Worm (Caenorhabditis elegans) whole organism, late embryonic: Measurements from ENCODE around the gene nas-22.

ENCODE experiments used
- C08G9.2 ChIP-seq: sonication (generic microtip); optimal IDR thresholded peaks from 2 replicates; lab custom pipeline; 2016; ENCODE audit warnings: mild to moderate bottlenecking, missing genetic modification characterization, moderate library complexity, missing compliant biosample characterization
- F13H6.1 ChIP-seq: sonication (generic microtip); optimal IDR thresholded peaks from 2 replicates; lab custom pipeline; 2016; ENCODE audit warnings: missing genetic modification characterization, missing compliant biosample characterization
- ceh-14 ChIP-seq: sonication (generic microtip); optimal IDR thresholded peaks from 2 replicates; lab custom pipeline; 2016; ENCODE audit warnings: missing genotype, missing genetic modification characterization, missing compliant biosample characterization
- ceh-18 ChIP-seq: sonication (generic microtip); optimal IDR thresholded peaks from 2 replicates; lab custom pipeline; 2016; ENCODE audit warnings: missing genetic modification characterization, missing compliant biosample characterization
- ceh-19 ChIP-seq: fragments of 200-800 bp; sonication (Bioruptor generic); optimal IDR thresholded peaks from 2 replicates; lab custom pipeline; 2018; ENCODE audit warnings: mild to moderate bottlenecking, missing genetic modification characterization, missing compliant biosample characterization
- ceh-2 ChIP-seq: sonication (generic microtip); optimal IDR thresholded peaks from 2 replicates; lab custom pipeline; 2016; ENCODE audit warnings: missing genotype, missing genetic modification characterization, missing compliant biosample characterization
- ceh-30 ChIP-seq: fragments of 150-350 bp; optimal IDR thresholded peaks from 2 replicates; lab custom pipeline; 2014; ENCODE audit warnings: missing biosample characterization, missing genetic modification characterization
- ceh-31 ChIP-seq: sonication (generic microtip); optimal IDR thresholded peaks from 2 replicates; lab custom pipeline; 2016; ENCODE audit warnings: missing genetic modification characterization, missing compliant biosample characterization
- ceh-34 ChIP-seq: sonication (generic microtip); optimal IDR thresholded peaks from 2 replicates; lab custom pipeline; 2016; ENCODE audit warnings: mild to moderate bottlenecking, missing genetic modification characterization, missing compliant biosample characterization
- ceh-48 ChIP-seq: sonication (generic microtip); optimal IDR thresholded peaks from 2 replicates; lab custom pipeline; 2016; ENCODE audit warnings: missing genetic modification characterization, inconsistent platforms, missing compliant biosample characterization
- ceh-6 ChIP-seq: fragments of 200-800 bp; sonication (Bioruptor generic); optimal IDR thresholded peaks from 2 replicates; lab custom pipeline; 2018; ENCODE audit warnings: mild to moderate bottlenecking, missing genetic modification characterization, missing compliant biosample characterization
- dmd-4 ChIP-seq: sonication (generic microtip); optimal IDR thresholded peaks from 2 replicates; lab custom pipeline; 2016; ENCODE audit warnings: borderline replicate concordance, missing genetic modification characterization, missing compliant biosample characterization
- elt-2 ChIP-seq: sonication (generic microtip); optimal IDR thresholded peaks from 2 replicates; lab custom pipeline; 2016; ENCODE audit warnings: missing genetic modification reagents, missing genetic modification characterization, missing compliant biosample characterization
- ets-4 ChIP-seq: sonication (generic microtip); optimal IDR thresholded peaks from 2 replicates; lab custom pipeline; 2016; ENCODE audit warnings: missing genetic modification characterization, missing compliant biosample characterization
- fax-1 ChIP-seq: sonication (generic microtip); optimal IDR thresholded peaks from 2 replicates; lab custom pipeline; 2016; ENCODE audit warnings: missing genotype, missing genetic modification characterization, missing compliant biosample characterization
- gmeb-2 ChIP-seq: sonication (generic microtip); optimal IDR thresholded peaks from 2 replicates; lab custom pipeline; 2016; ENCODE audit warnings: missing genetic modification characterization, inconsistent platforms, missing compliant biosample characterization
- hlh-6 ChIP-seq: sonication (generic microtip); optimal IDR thresholded peaks from 2 replicates; lab custom pipeline; 2016; ENCODE audit warnings: missing genotype, missing genetic modification characterization, missing compliant biosample characterization
- hlh-8 ChIP-seq: sonication (generic microtip); optimal IDR thresholded peaks from 2 replicates; lab custom pipeline; 2016; ENCODE audit warnings: missing genotype, missing genetic modification characterization, missing compliant biosample characterization
- lim-6 ChIP-seq: sonication (generic microtip); optimal IDR thresholded peaks from 2 replicates; lab custom pipeline; 2016; ENCODE audit warnings: missing genetic modification characterization, missing compliant biosample characterization
- nfya-1 ChIP-seq: sonication (generic microtip); optimal IDR thresholded peaks from 2 replicates; lab custom pipeline; 2017; ENCODE audit warnings: missing genetic modification characterization, mild to moderate bottlenecking, missing compliant biosample characterization, antibody characterized with exemption, moderate library complexity
- pax-1 ChIP-seq: fragments of 150-350 bp; optimal IDR thresholded peaks from 2 replicates; lab custom pipeline; 2014; ENCODE audit warnings: missing biosample characterization, missing genetic modification characterization
- ref-2 ChIP-seq: sonication (generic microtip); optimal IDR thresholded peaks from 2 replicates; lab custom pipeline; 2016; ENCODE audit warnings: missing genetic modification characterization, missing compliant biosample characterization
- rnt-1 ChIP-seq: sonication (generic microtip); optimal IDR thresholded peaks from 2 replicates; lab custom pipeline; 2016; ENCODE audit warnings: missing genetic modification characterization, missing compliant biosample characterization
- sdc-2 ChIP-seq: sonication (generic microtip); optimal IDR thresholded peaks from 2 replicates; lab custom pipeline; 2016; ENCODE audit warnings: missing genotype, missing genetic modification characterization, missing compliant biosample characterization
- syd-9 ChIP-seq: sonication (generic microtip); optimal IDR thresholded peaks from 2 replicates; lab custom pipeline; 2016; ENCODE audit warnings: mild to moderate bottlenecking, missing genetic modification characterization, moderate library complexity, missing compliant biosample characterization
- tbx-2 ChIP-seq: sonication (generic microtip); optimal IDR thresholded peaks from 2 replicates; lab custom pipeline; 2016; ENCODE audit warnings: missing genetic modification characterization, missing compliant biosample characterization
- tbx-7 ChIP-seq: sonication (generic microtip); optimal IDR thresholded peaks from 2 replicates; lab custom pipeline; 2016; ENCODE audit warnings: missing genotype, missing genetic modification characterization, missing compliant biosample characterization
- ttx-3 ChIP-seq: sonication (generic microtip); optimal IDR thresholded peaks from 2 replicates; lab custom pipeline; 2016; ENCODE audit warnings: missing genetic modification reagents, missing genetic modification characterization, missing compliant biosample characterization
- unc-42 ChIP-seq: sonication (generic microtip); optimal IDR thresholded peaks from 2 replicates; lab custom pipeline; 2016; ENCODE audit warnings: missing genotype, missing genetic modification characterization, missing compliant biosample characterization
- zip-5 ChIP-seq: sonication (generic microtip); optimal IDR thresholded peaks from 2 replicates; lab custom pipeline; 2016; ENCODE audit warnings: missing genetic modification characterization, missing compliant biosample characterization
- ztf-16 ChIP-seq: sonication (generic microtip); optimal IDR thresholded peaks from 2 replicates; lab custom pipeline; 2017; ENCODE audit warnings: missing genetic modification characterization, missing compliant biosample characterization

Gene nas-22

ce11 chrV:11503081-11503751 is 28.7 kb downstream of the nas-22 start, which contains the start of gene C55A6.12:
Gene C55A6.12, minus strand, starts transcription at chrV:11503131.
- TF ChIP-seq nfya-1 (tag; lab: Kevin White, UChicago) (peak; percentile 91), tbx-2 (tag; lab: Kevin White, UChicago) (no peak)

- TF ChIP-seq hlh-8 (peak; percentile 32), zip-5 (peak; percentile 43), F13H6.1 (tag; lab: Kevin White, UChicago) (peak; percentile 70), ttx-3 (tag; lab: Kevin White, UChicago) (peak; percentile 17), dmd-4 (tag; lab: Kevin White, UChicago) (peak; percentile 15), ceh-18 (peak; percentile 35), ceh-34 (tag; lab: Kevin White, UChicago) (peak; percentile 53), ceh-31 (tag; lab: Kevin White, UChicago) (peak; percentile 96), ceh-14 (tag; lab: Kevin White, UChicago) (peak; percentile 92), ref-2 (tag; lab: Kevin White, UChicago) (peak; percentile 88), ceh-6 (GFP tag; lab: Kevin White, UChicago) (peak; percentile 14), elt-2 (peak; percentile 36), ceh-48 (tag; lab: Kevin White, UChicago) (peak; percentile 10), hlh-6 (tag; lab: Kevin White, UChicago) (peak; percentile 15), tbx-7 (tag; lab: Kevin White, UChicago) (peak; percentile 62), unc-42 (tag; lab: Kevin White, UChicago) (peak; percentile 83), lim-6 (tag; lab: Kevin White, UChicago) (peak; percentile 82), syd-9 (peak; percentile 36), ceh-2 (tag; lab: Kevin White, UChicago) (peak; percentile 80), ztf-16 (tag; lab: Kevin White, UChicago) (peak; percentile 11), fax-1 (tag; lab: Kevin White, UChicago) (peak; percentile 50), tbx-2 (tag; lab: Kevin White, UChicago) (peak; percentile 93), ets-4 (tag; lab: Kevin White, UChicago) (peak; percentile 65), rnt-1 (tag; lab: Kevin White, UChicago) (peak; percentile 71), sdc-2 (tag; lab: Kevin White, UChicago) (peak; percentile 30), C08G9.2 (tag; lab: Kevin White, UChicago) (peak; percentile 75), nfya-1 (tag; lab: Kevin White, UChicago) (peak; percentile 73), ceh-19 (GFP tag; lab: Kevin White, UChicago) (peak; percentile 19)
Measured at ce11 chrV:11504853-11505397, 30.4 kb downstream of the nas-22 start, which contains the start of the genes C55A6.1 and C55A6.10. Gene C55A6.1, minus strand, starts transcription at chrV:11504968. Gene C55A6.10, plus strand, starts transcription at chrV:11505347.

ce11 chrV:11506347-11506746 is 31.8 kb downstream of the nas-22 start:
- TF ChIP-seq tbx-7 (tag; lab: Kevin White, UChicago) (no peak), ceh-18 (peak; percentile 51)

- TF ChIP-seq gmeb-2 (tag; lab: Kevin White, UChicago), result no peak
- TF ChIP-seq, all 69 proteins: peak for 0
Measured at ce11 chrV:11508773-11509172, 34.3 kb downstream of the nas-22 start, which contains the start of gene ttll-5. Gene ttll-5, plus strand, starts transcription at chrV:11509060.

ce11 chrV:11513432-11513831 is 38.9 kb downstream of the nas-22 start, which contains the start of gene C55A6.3:
Gene C55A6.3, minus strand, starts transcription at chrV:11513532.
- no peak for TF ChIP-seq ceh-30 (tag; lab: Kevin White, UChicago)
- no peak for TF ChIP-seq pax-1 (tag; lab: Kevin White, UChicago)
- TF ChIP-seq ref-2 (tag; lab: Kevin White, UChicago), result no peak
- TF ChIP-seq, all 69 proteins: peak for 0
